Worm (Caenorhabditis elegans) whole organism, L4 larva: ENCODE results near the gene C24H11.1.

ENCODE experiments used
- R02D3.7 ChIP-seq: fragments of 150-350 bp; sonication (generic microtip); optimal IDR thresholded peaks from 3 replicates; lab custom pipeline; 2014; ENCODE audit warnings: missing biosample characterization, missing genetic modification characterization
- ceh-32 ChIP-seq: sonication (generic microtip); optimal IDR thresholded peaks from 2 replicates; lab custom pipeline; 2016; ENCODE audit warnings: mild to moderate bottlenecking, missing genetic modification characterization, missing compliant biosample characterization; ENCODE audit not compliant: poor library complexity
- lin-39 ChIP-seq: fragments of 150-350 bp; optimal IDR thresholded peaks from 2 replicates; lab custom pipeline; 2014; ENCODE audit warnings: missing biosample characterization, missing genetic modification reagents, missing genetic modification characterization

DNA sequence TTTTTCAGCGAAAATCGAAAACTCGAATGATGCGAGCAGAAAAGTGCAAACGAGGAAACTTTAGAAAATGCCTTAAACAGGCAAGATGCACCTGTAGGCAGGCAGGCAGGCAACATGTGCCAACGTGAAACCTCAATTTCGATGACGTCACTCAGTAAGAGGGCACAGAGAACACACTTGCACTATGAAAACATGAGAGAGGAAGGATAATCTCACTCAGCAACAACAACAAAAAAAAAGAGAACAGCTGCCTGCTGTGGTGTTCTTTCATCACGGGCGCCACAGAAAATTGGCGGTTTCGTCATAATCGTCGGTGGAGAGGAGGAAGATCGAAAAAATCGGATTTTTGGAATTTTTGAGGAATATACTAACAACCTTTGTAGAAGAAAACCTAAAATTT is 46.7 kb downstream of the C24H11.1 start:
- TF ChIP-seq R02D3.7 (tag; lab: Kevin White, UChicago) (no peak), ceh-32 (tag; lab: Kevin White, UChicago) (no peak), lin-39 (tag; lab: Kevin White, UChicago) (no peak)
